Fruit fly (Drosophila melanogaster) whole organism, embryonic: Measurements from ENCODE around the gene CG33269.

Experiments
- CG11247 ChIP-seq: fragments of 200-800 bp; sonication (Bioruptor generic); IDR thresholded peaks from 2 replicates; pipeline ENCODE4 v1.3.6; 2022; ENCODE audit warnings: missing biosample characterization, missing genetic modification characterization
- Dad ChIP-seq: fragments of 200-800 bp; sonication (Bioruptor generic); optimal IDR thresholded peaks from 3 replicates; lab custom pipeline; 2016; ENCODE audit warnings: missing biosample characterization, missing genetic modification characterization
- H15 ChIP-seq: fragments of 200-800 bp; sonication (Bioruptor generic); IDR thresholded peaks from 3 replicates; pipeline ENCODE4 v1.3.6; 2022; ENCODE audit warnings: missing biosample characterization, missing genetic modification characterization
- Nf-YC ChIP-seq: fragments of 200-800 bp; optimal IDR thresholded peaks from 3 replicates; lab custom pipeline; 2019; ENCODE audit warnings: missing biosample characterization, mild to moderate bottlenecking, missing genetic modification characterization, moderate library complexity
- bsh ChIP-seq, 2 experiments: fragments of 200-800 bp; sonication (Bioruptor generic); optimal IDR thresholded peaks; 2 replicates each; lab custom pipeline; 2017 to 2018; ENCODE audit warnings: mild to moderate bottlenecking in 2 of 2, missing biosample characterization in 2 of 2, missing genetic modification characterization in 2 of 2, moderate library complexity in 1 of 2

DNA sequence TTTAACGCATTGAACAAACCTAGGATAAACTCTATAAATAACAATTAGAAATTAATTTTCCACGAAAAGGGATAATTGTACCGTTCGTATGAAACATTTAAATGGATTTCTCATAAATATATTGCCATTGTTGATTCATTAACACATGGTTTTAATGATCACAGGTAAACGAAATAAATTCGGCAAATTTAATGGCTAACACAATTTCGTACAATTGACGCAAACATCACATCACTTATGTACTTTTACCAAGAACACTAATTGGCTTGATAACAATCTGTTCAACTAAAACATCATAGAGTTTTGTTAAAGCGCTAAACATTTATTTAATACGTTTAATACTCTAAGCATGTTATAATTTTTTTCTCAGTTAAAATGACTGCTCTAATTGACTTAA lies 28.3 kb downstream of the CG33269 start:
- TF ChIP-seq H15 (GFP tag; lab: Robert Waterston, UW) (no peak), Nf-YC (tag; lab: Kevin White, UChicago) (no peak), CG11247 (GFP tag; lab: Robert Waterston, UW) (no peak), Dad (GFP tag; lab: Kevin White, UChicago) (no peak), bsh (GFP tag; optimal IDR thresholded peaks at IDR 0.05; lab: Kevin White, UChicago) (no peak)
